Fruit fly (Drosophila melanogaster) whole organism, wandering third instar larva: ENCODE data around the gene CG31516.
"Not testable (repeated sequence)": the region's sequence is repeated elsewhere in the genome, so short reads cannot be mapped to it uniquely, and the experiment has no call there.

ENCODE experiments used
- Hr83 ChIP-seq: fragments of 200-300 bp; sonication (Bioruptor generic); optimal IDR thresholded peaks from 2 replicates; lab custom pipeline; 2016; ENCODE audit warnings: missing biosample characterization, mild to moderate bottlenecking, missing genetic modification characterization, moderate library complexity; ENCODE audit not compliant: poor library complexity, severe bottlenecking
- Mio ChIP-seq: sonication (Bioruptor generic); optimal IDR thresholded peaks from 2 replicates; lab custom pipeline; 2016; ENCODE audit warnings: missing biosample characterization, missing genetic modification characterization
- Myc ChIP-seq: fragments of >200 bp; optimal IDR thresholded peaks from 2 replicates; lab custom pipeline; 2017
- Vsx2 ChIP-seq: fragments of 200-300, 225-300 bp; sonication (Bioruptor generic); optimal IDR thresholded peaks from 2 replicates; lab custom pipeline; 2018; ENCODE audit warnings: missing biosample characterization, missing genetic modification characterization; ENCODE audit not compliant: partially characterized antibody
- dmrt93B ChIP-seq: fragments of 200-800 bp; sonication (Bioruptor generic); optimal IDR thresholded peaks from 2 replicates; lab custom pipeline; 2018; ENCODE audit warnings: missing biosample characterization, mild to moderate bottlenecking, missing genetic modification characterization
- foxo ChIP-seq, 2 experiments: fragments of 200-800 bp; sonication (Bioruptor generic); optimal IDR thresholded peaks; 2 replicates in 1 of 2; 3 replicates in 1 of 2; lab custom pipeline; 2016 to 2017; ENCODE audit warnings: missing biosample characterization in 2 of 2, missing genetic modification characterization in 2 of 2
- pan ChIP-seq: fragments of >200 bp; optimal IDR thresholded peaks from 2 replicates; lab custom pipeline; 2017
- psq ChIP-seq: fragments of 200-800 bp; sonication (Bioruptor generic); optimal IDR thresholded peaks from 3 replicates; lab custom pipeline; 2017; ENCODE audit warnings: missing biosample characterization, mild to moderate bottlenecking, missing genetic modification characterization, moderate library complexity
- sv ChIP-seq: fragments of 200-800 bp; sonication (Bioruptor generic); optimal IDR thresholded peaks from 3 replicates; lab custom pipeline; 2016; ENCODE audit warnings: missing biosample characterization, missing genetic modification characterization
- tai ChIP-seq: sonication (Bioruptor generic); optimal IDR thresholded peaks from 2 replicates; lab custom pipeline; 2016; ENCODE audit warnings: missing biosample characterization, missing genetic modification characterization
- woc ChIP-seq: sonication (Bioruptor generic); optimal IDR thresholded peaks from 2 replicates; lab custom pipeline; 2016; ENCODE audit warnings: missing biosample characterization, mild to moderate bottlenecking, missing genetic modification characterization

DNA sequence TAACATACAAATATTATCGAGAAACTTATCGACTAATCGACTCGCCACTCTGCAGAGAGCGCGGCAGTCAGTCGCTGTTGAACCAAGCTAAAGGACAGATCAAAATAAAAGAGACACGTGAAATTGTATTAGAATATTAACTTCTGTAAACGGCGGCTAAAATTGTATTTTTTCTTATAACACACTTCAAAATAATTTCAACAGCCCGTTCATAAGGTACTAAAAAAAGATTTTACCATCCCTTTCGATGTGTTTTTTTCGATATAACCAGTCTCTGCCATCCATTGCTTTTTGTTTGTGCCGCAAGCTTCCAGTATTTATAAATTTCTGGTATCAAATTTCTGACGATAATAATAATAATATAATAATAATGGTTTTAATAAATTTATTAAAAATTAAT, 8.4 kb downstream of the CG31516 start, which contains the start of gene aux:
- TF ChIP-seq woc (GFP tag; lab: Kevin White, UChicago); psq (GFP tag; lab: Kevin White, UChicago); Vsx2; pan (lab: Kevin White, UChicago); dmrt93B (GFP tag; lab: Kevin White, UChicago); sv (GFP tag; lab: Kevin White, UChicago); tai (GFP tag; lab: Kevin White, UChicago); Myc (lab: Kevin White, UChicago); foxo (GFP tag; optimal IDR thresholded peaks at IDR 0.05; lab: Kevin White, UChicago); Mio (GFP tag; lab: Kevin White, UChicago); Hr83 (GFP tag; lab: Kevin White, UChicago): not testable (repeated sequence)
